Fruit fly (Drosophila melanogaster) whole organism, prepupa: Measurements from ENCODE around the gene Hel89B.

Experiments
- Ets96B ChIP-seq: fragments of 200-800 bp; optimal IDR thresholded peaks from 2 replicates; lab custom pipeline; 2019; ENCODE audit warnings: missing biosample characterization, mild to moderate bottlenecking, missing genetic modification characterization, moderate library complexity
- dsx ChIP-seq: fragments of 200-800 bp; optimal IDR thresholded peaks from 3 replicates; lab custom pipeline; 2019; ENCODE audit warnings: missing biosample characterization, mild to moderate bottlenecking, missing genetic modification characterization, moderate library complexity; ENCODE audit not compliant: poor library complexity, severe bottlenecking

dm6 chr3R:15934952-15935351 lies 38.1 kb upstream of the Hel89B start, which contains the start of gene Sap47:
- no peak for TF ChIP-seq dsx
- no peak for TF ChIP-seq Ets96B (tag; lab: Kevin White, UChicago)
